Fruit fly (Drosophila melanogaster): ENCODE results near the gene CG7384.

CG7384 gene

DNA sequence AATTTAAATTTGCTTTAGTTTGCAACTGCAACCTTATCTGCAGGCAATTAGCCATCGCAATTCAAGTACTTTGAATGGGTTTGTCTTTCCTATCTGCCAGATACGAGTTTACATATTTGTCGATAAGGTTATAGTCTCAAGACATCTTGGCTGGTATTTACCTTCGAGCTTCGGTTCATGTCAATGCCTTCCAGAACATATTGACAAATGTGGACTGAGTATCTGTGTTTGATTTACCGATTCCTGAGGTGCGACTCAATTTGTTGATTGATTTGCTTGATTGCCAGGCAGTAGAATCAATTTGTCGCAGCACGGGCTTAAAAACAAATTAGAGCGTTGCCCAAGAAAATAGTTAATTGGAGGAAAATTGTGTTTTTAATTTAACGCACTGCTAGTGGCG is 42.6 kb upstream of the CG7384 start (continued):
- TF ChIP-seq grn (GFP tag; optimal IDR thresholded peaks at IDR 0.05) (peak; percentile 87), ac (GFP tag; optimal IDR thresholded peaks at IDR 0.05) (peak; percentile 37), CG9876 (GFP tag; optimal IDR thresholded peaks at IDR 0.05) (no peak), luna (GFP tag; optimal IDR thresholded peaks at IDR 0.05) (no peak), Ravus (GFP tag; IDR thresholded peaks at IDR 0.05) (no peak), esg (GFP tag; conservative IDR thresholded peaks at IDR 0.05) (no peak), ab (GFP tag; optimal IDR thresholded peaks at IDR 0.05) (no peak), HmgD (GFP tag; optimal IDR thresholded peaks at IDR 0.05) (no peak), klu (GFP tag; IDR thresholded peaks at IDR 0.05) (no peak), E2f1 (GFP tag; IDR thresholded peaks at IDR 0.05) (peak; percentile 16; the same call in 1 of the 2 replicates), CG6689 (GFP tag; IDR thresholded peaks at IDR 0.05) (no peak), Tbp (GFP tag; optimal IDR thresholded peaks at IDR 0.05) (no peak), Drgx (GFP tag; IDR thresholded peaks at IDR 0.05) (no peak), CG34422 (GFP tag; IDR thresholded peaks at IDR 0.05) (no peak), ATbp (GFP tag; optimal IDR thresholded peaks at IDR 0.05) (peak; percentile 33), pum (GFP tag; optimal IDR thresholded peaks at IDR 0.05) (no peak), wek (GFP tag; optimal IDR thresholded peaks at IDR 0.05) (peak; percentile 45), CG7271 (tag; optimal IDR thresholded peaks at IDR 0.05) (no peak), chinmo (GFP tag; IDR thresholded peaks at IDR 0.05; ENCODE audit: partially characterized antibody) (no peak), vnd (GFP tag; IDR thresholded peaks at IDR 0.05; ENCODE audit: partially characterized antibody) (no peak), CG1792 (GFP tag; optimal IDR thresholded peaks at IDR 0.05) (peak; percentile 21), zen (tag; optimal IDR thresholded peaks at IDR 0.05) (no peak), CG7745 (tag; optimal IDR thresholded peaks at IDR 0.05) (peak; percentile 86), B-H1 (GFP tag; IDR thresholded peaks at IDR 0.05) (no peak), Antp (GFP tag; optimal IDR thresholded peaks at IDR 0.05) (no peak), psq (GFP tag; optimal IDR thresholded peaks at IDR 0.05) (no peak), bigmax (GFP tag; optimal IDR thresholded peaks at IDR 0.05) (no peak), crol (GFP tag; IDR thresholded peaks at IDR 0.05) (no peak), TFAM (GFP tag; optimal IDR thresholded peaks at IDR 0.05) (no peak), unc-4 (GFP tag; IDR thresholded peaks at IDR 0.05; ENCODE audit: partially characterized antibody) (no peak), tap (tag; optimal IDR thresholded peaks at IDR 0.05) (no peak), CoRest (tag; optimal IDR thresholded peaks at IDR 0.05) (no peak), chn (GFP tag; optimal IDR thresholded peaks at IDR 0.05) (no peak), CG10543 (GFP tag; optimal IDR thresholded peaks at IDR 0.05) (no peak), lbe (GFP tag; optimal IDR thresholded peaks at IDR 0.05) (peak; percentile 4), CG14441 (GFP tag; IDR thresholded peaks at IDR 0.05) (no peak), Rx (GFP tag; IDR thresholded peaks at IDR 0.05) (no peak), CG8924 (tag; optimal IDR thresholded peaks at IDR 0.05) (no peak), CG3838 (GFP tag; optimal IDR thresholded peaks at IDR 0.05) (no peak), Nf-YB (GFP tag; optimal IDR thresholded peaks at IDR 0.05) (no peak), CG13775 (GFP tag; optimal IDR thresholded peaks at IDR 0.05) (peak; percentile 4), hbn (GFP tag; IDR thresholded peaks at IDR 0.05; ENCODE audit: partially characterized antibody) (no peak), CG9609 (GFP tag; optimal IDR thresholded peaks at IDR 0.05) (no peak), CG12219 (GFP tag; optimal IDR thresholded peaks at IDR 0.05) (peak; percentile 27), Adf1 (GFP tag; IDR thresholded peaks at IDR 0.05) (no peak), dmrt11E (tag; optimal IDR thresholded peaks at IDR 0.05) (peak; percentile 78), Stat92E (GFP tag; optimal IDR thresholded peaks at IDR 0.05) (no peak), eve (GFP tag; optimal IDR thresholded peaks at IDR 0.05) (no peak), CG6854 (GFP tag; optimal IDR thresholded peaks at IDR 0.05) (no peak), CG13624 (GFP tag; optimal IDR thresholded peaks at IDR 0.05) (no peak), CG15073 (GFP tag; optimal IDR thresholded peaks at IDR 0.05) (no peak), knrl (GFP tag; IDR thresholded peaks at IDR 0.05; ENCODE audit: partially characterized antibody) (no peak)
